Worm (Caenorhabditis elegans) whole organism, L4 larva: ENCODE measurements around the gene bath-42.

Experiments used
- D1046.2 ChIP-seq: fragments of 200-800 bp; sonication (Bioruptor generic); IDR thresholded peaks from 2 replicates; pipeline ENCODE4 v1.3.6; 2022; ENCODE audit warnings: missing genetic modification characterization, missing compliant biosample characterization
- fos-1 ChIP-seq: fragments of 150-350 bp; optimal IDR thresholded peaks from 2 replicates; lab custom pipeline; 2014; ENCODE audit warnings: missing biosample characterization, missing genetic modification characterization
- hlh-30 ChIP-seq: sonication (generic microtip); optimal IDR thresholded peaks from 2 replicates; lab custom pipeline; 2017; ENCODE audit warnings: antibody characterized with exemption, mild to moderate bottlenecking, missing genetic modification characterization, missing compliant biosample characterization; ENCODE audit not compliant: insufficient read depth
- lin-38 ChIP-seq: fragments of 200-800 bp; sonication (Bioruptor generic); IDR thresholded peaks from 2 replicates; pipeline ENCODE4 v1.3.6; 2022; ENCODE audit warnings: missing genetic modification reagents, missing genetic modification characterization, missing compliant biosample characterization
- lin-39 ChIP-seq: fragments of 150-350 bp; optimal IDR thresholded peaks from 2 replicates; lab custom pipeline; 2014; ENCODE audit warnings: missing biosample characterization, missing genetic modification reagents, missing genetic modification characterization
- lsy-2 ChIP-seq, 2 experiments: fragments of 150-350 bp in 1 of 2; sonication (generic microtip) in 1 of 2; optimal IDR thresholded peaks; 2 replicates each; lab custom pipeline; 2014 to 2017; ENCODE audit warnings: missing biosample characterization in 2 of 2, missing genetic modification characterization in 2 of 2
- nhr-77 ChIP-seq: fragments of 150-350 bp; optimal IDR thresholded peaks from 2 replicates; lab custom pipeline; 2014; ENCODE audit warnings: missing biosample characterization, missing genetic modification characterization

DNA sequence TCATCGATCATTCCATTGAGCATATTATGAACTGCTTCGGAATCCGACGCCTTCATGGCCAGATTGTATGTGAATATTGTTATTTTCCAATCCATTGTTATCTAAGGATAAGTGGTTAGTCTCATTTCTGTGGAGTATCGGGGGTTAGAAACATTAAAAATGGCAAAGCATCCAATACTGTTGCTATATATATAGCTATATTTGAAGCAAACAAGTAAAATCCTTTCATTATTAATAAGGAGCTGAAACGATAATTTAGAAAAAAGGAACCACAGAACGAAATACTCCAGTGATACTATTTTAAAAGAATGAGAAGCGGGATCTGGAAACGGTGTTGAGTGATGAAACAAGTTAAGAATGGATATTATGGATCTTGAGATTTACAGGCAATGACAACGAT, 1.9 kb downstream of the bath-42 start, which contains the start of gene inpp-5K:
- TF ChIP-seq fos-1 (tag; lab: Kevin White, UChicago) (no peak), nhr-77 (tag; lab: Kevin White, UChicago) (no peak), lin-38 (GFP tag; lab: Robert Waterston, UW) (no peak), lsy-2 (tag; optimal IDR thresholded peaks at IDR 0.05; lab: Kevin White, UChicago) (no peak), D1046.2 (GFP tag; lab: Robert Waterston, UW) (no peak), hlh-30 (tag; lab: Kevin White, UChicago) (no peak), lin-39 (no peak)
